Worm (Caenorhabditis elegans) whole organism, L2 larva: ENCODE data around the gene F10C2.4.

Experiments
- aly-2 ChIP-seq: fragments of 150-350 bp; optimal IDR thresholded peaks from 2 replicates; lab custom pipeline; 2014; ENCODE audit warnings: missing biosample characterization, missing genetic modification characterization
- ama-1 ChIP-seq: fragments of 150-350 bp; optimal IDR thresholded peaks from 2 replicates; lab custom pipeline; 2018; ENCODE audit warnings: inconsistent platforms
- blmp-1 ChIP-seq: sonication (generic microtip); optimal IDR thresholded peaks from 2 replicates; lab custom pipeline; 2017; ENCODE audit warnings: missing genetic modification characterization, mild to moderate bottlenecking, missing compliant biosample characterization, antibody characterized with exemption, moderate library complexity; ENCODE audit not compliant: insufficient read depth
- elt-3 ChIP-seq: sonication (generic microtip); optimal IDR thresholded peaks from 2 replicates; lab custom pipeline; 2017; ENCODE audit warnings: missing biosample characterization, missing genetic modification characterization
- lin-11 ChIP-seq: fragments of 150-350 bp; sonication (generic microtip); optimal IDR thresholded peaks from 2 replicates; lab custom pipeline; 2014; ENCODE audit warnings: missing biosample characterization, missing genetic modification characterization, inconsistent platforms, mixed read lengths
- lin-13 ChIP-seq: fragments of 150-350 bp; optimal IDR thresholded peaks from 2 replicates; lab custom pipeline; 2014; ENCODE audit warnings: missing biosample characterization, missing genetic modification reagents, missing genetic modification characterization
- lin-39 ChIP-seq: fragments of 150-350 bp; optimal IDR thresholded peaks from 2 replicates; lab custom pipeline; 2014; ENCODE audit warnings: missing biosample characterization, missing genetic modification reagents, missing genetic modification characterization
- lsy-2 ChIP-seq, 2 experiments: fragments of 150-350 bp in 1 of 2; sonication (generic microtip) in 1 of 2; optimal IDR thresholded peaks; 2 replicates each; lab custom pipeline; 2014 to 2017; ENCODE audit warnings: missing biosample characterization in 2 of 2, missing genetic modification characterization in 2 of 2
- nhr-11 ChIP-seq: fragments of 150-350 bp; optimal IDR thresholded peaks from 2 replicates; lab custom pipeline; 2014; ENCODE audit warnings: missing biosample characterization, missing genetic modification characterization
- nhr-12 ChIP-seq: fragments of 150-350 bp; optimal IDR thresholded peaks from 2 replicates; lab custom pipeline; 2014; ENCODE audit warnings: missing biosample characterization, missing genetic modification characterization
- nhr-23 ChIP-seq: fragments of 150-350 bp; optimal IDR thresholded peaks from 2 replicates; lab custom pipeline; 2014; ENCODE audit warnings: missing biosample characterization, missing genetic modification reagents, missing genetic modification characterization
- nhr-25 ChIP-seq: fragments of 150-350 bp; sonication (generic microtip); optimal IDR thresholded peaks from 3 replicates; lab custom pipeline; 2014; ENCODE audit warnings: missing biosample characterization, missing genetic modification characterization
- sma-9 ChIP-seq, 2 experiments: fragments of 150-350 bp in 1 of 2; sonication (generic microtip) in 1 of 2; optimal IDR thresholded peaks; 2 replicates each; lab custom pipeline; 2014 to 2016; ENCODE audit warnings: missing genetic modification characterization in 2 of 2, mild to moderate bottlenecking in 1 of 2, missing biosample characterization in 1 of 2, missing compliant biosample characterization in 1 of 2, missing genetic modification reagents in 1 of 2, moderate library complexity in 1 of 2
- zag-1 ChIP-seq: fragments of 150-350 bp; optimal IDR thresholded peaks from 2 replicates; lab custom pipeline; 2014; ENCODE audit warnings: missing biosample characterization, missing genetic modification characterization

DNA sequence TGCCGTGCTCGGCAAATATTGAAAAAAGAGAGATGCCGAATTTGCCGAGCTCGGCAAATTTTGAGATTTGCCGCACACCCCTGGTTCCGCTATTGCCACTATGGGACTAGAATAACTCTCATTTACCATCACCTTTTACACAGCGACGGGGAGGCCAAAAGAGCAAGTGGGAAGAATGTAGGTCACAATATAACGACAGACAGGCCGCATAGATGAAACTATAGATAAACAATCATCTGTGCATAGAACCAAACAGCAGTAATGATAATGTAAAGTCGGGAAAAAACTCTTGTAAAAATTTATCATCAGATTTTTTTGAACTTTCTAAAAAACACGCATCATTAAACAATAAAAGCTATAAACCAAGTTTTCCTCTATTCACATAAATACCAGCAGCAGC lies 27.1 kb downstream of the F10C2.4 start, which contains the start of gene kmo-2:
- TF ChIP-seq nhr-12 (tag; lab: Kevin White, UChicago) (no peak), ama-1 (no peak), lin-13 (GFP tag; lab: Kevin White, UChicago) (no peak), nhr-11 (tag; lab: Kevin White, UChicago) (no peak), nhr-25 (tag; lab: Kevin White, UChicago) (no peak), lin-11 (tag; lab: Kevin White, UChicago) (no peak), lsy-2 (tag; optimal IDR thresholded peaks at IDR 0.05; lab: Kevin White, UChicago) (no peak), zag-1 (no peak), nhr-23 (tag; lab: Kevin White, UChicago) (no peak), elt-3 (no peak), blmp-1 (tag; lab: Kevin White, UChicago) (no peak), lin-39 (tag; lab: Kevin White, UChicago) (no peak), aly-2 (no peak), sma-9 (GFP tag; optimal IDR thresholded peaks at IDR 0.05; lab: Kevin White, UChicago) (no peak), sma-9 (tag; optimal IDR thresholded peaks at IDR 0.05; lab: Kevin White, UChicago) (no peak)
